Worm (Caenorhabditis elegans) whole organism, L2 larva: ENCODE measurements around the gene srbc-25.

Source experiments
- C34F6.9 ChIP-seq: fragments of 150-350 bp; optimal IDR thresholded peaks from 2 replicates; lab custom pipeline; 2014; ENCODE audit warnings: missing biosample characterization, missing genetic modification characterization
- F13H6.1 ChIP-seq: sonication (generic microtip); optimal IDR thresholded peaks from 2 replicates; lab custom pipeline; 2016; ENCODE audit warnings: missing genetic modification characterization, missing compliant biosample characterization
- alr-1 ChIP-seq: fragments of 150-350 bp; optimal IDR thresholded peaks from 2 replicates; lab custom pipeline; 2014; ENCODE audit warnings: missing biosample characterization, missing genetic modification characterization
- aly-2 ChIP-seq: fragments of 150-350 bp; optimal IDR thresholded peaks from 2 replicates; lab custom pipeline; 2014; ENCODE audit warnings: missing biosample characterization, missing genetic modification characterization
- ama-1 ChIP-seq: fragments of 150-350 bp; optimal IDR thresholded peaks from 2 replicates; lab custom pipeline; 2018; ENCODE audit warnings: inconsistent platforms
- ceh-16 ChIP-seq: fragments of 150-350 bp; optimal IDR thresholded peaks from 2 replicates; lab custom pipeline; 2014; ENCODE audit warnings: missing biosample characterization, missing genetic modification characterization
- crh-2 ChIP-seq: sonication (generic microtip); optimal IDR thresholded peaks from 2 replicates; lab custom pipeline; 2017; ENCODE audit warnings: missing biosample characterization, missing genetic modification characterization
- dmd-4 ChIP-seq: sonication (generic microtip); optimal IDR thresholded peaks from 2 replicates; lab custom pipeline; 2017; ENCODE audit warnings: missing biosample characterization, missing genetic modification characterization
- egl-27 ChIP-seq: sonication (generic microtip); optimal IDR thresholded peaks from 3 replicates; lab custom pipeline; 2017; ENCODE audit warnings: missing biosample characterization, missing genetic modification reagents, missing genetic modification characterization
- elt-1 ChIP-seq: fragments of 150-350 bp; optimal IDR thresholded peaks from 2 replicates; lab custom pipeline; 2014; ENCODE audit warnings: missing biosample characterization, missing genetic modification characterization
- elt-3 ChIP-seq: sonication (generic microtip); optimal IDR thresholded peaks from 2 replicates; lab custom pipeline; 2017; ENCODE audit warnings: missing biosample characterization, missing genetic modification characterization
- gmeb-1 ChIP-seq: fragments of 150-350 bp; optimal IDR thresholded peaks from 2 replicates; lab custom pipeline; 2014; ENCODE audit warnings: missing biosample characterization, missing genetic modification characterization
- lin-13 ChIP-seq: fragments of 150-350 bp; optimal IDR thresholded peaks from 2 replicates; lab custom pipeline; 2014; ENCODE audit warnings: missing biosample characterization, missing genetic modification reagents, missing genetic modification characterization
- lin-39 ChIP-seq: fragments of 150-350 bp; optimal IDR thresholded peaks from 2 replicates; lab custom pipeline; 2014; ENCODE audit warnings: missing biosample characterization, missing genetic modification reagents, missing genetic modification characterization
- lsy-2 ChIP-seq, 2 experiments: fragments of 150-350 bp in 1 of 2; sonication (generic microtip) in 1 of 2; optimal IDR thresholded peaks; 2 replicates each; lab custom pipeline; 2014 to 2017; ENCODE audit warnings: missing biosample characterization in 2 of 2, missing genetic modification characterization in 2 of 2
- mab-5 ChIP-seq: fragments of 150-350 bp; optimal IDR thresholded peaks from 2 replicates; lab custom pipeline; 2014; ENCODE audit warnings: missing biosample characterization, missing genetic modification characterization
- mbf-1 ChIP-seq: sonication (generic microtip); optimal IDR thresholded peaks from 2 replicates; lab custom pipeline; 2017; ENCODE audit warnings: missing biosample characterization, missing genetic modification characterization
- nhr-10 ChIP-seq: sonication (generic microtip); optimal IDR thresholded peaks from 2 replicates; lab custom pipeline; 2017; ENCODE audit warnings: missing biosample characterization, missing genetic modification characterization
- nhr-11 ChIP-seq: fragments of 150-350 bp; optimal IDR thresholded peaks from 2 replicates; lab custom pipeline; 2014; ENCODE audit warnings: missing biosample characterization, missing genetic modification characterization
- nhr-12 ChIP-seq: fragments of 150-350 bp; optimal IDR thresholded peaks from 2 replicates; lab custom pipeline; 2014; ENCODE audit warnings: missing biosample characterization, missing genetic modification characterization
- nhr-129 ChIP-seq: fragments of 150-350 bp; optimal IDR thresholded peaks from 2 replicates; lab custom pipeline; 2014; ENCODE audit warnings: missing biosample characterization, missing genetic modification characterization
- nhr-21 ChIP-seq: fragments of 150-350 bp; optimal IDR thresholded peaks from 2 replicates; lab custom pipeline; 2014; ENCODE audit warnings: missing biosample characterization, missing genetic modification characterization
- nhr-237 ChIP-seq: fragments of 150-350 bp; optimal IDR thresholded peaks from 2 replicates; lab custom pipeline; 2014; ENCODE audit warnings: missing biosample characterization, missing genetic modification characterization
- nhr-25 ChIP-seq: fragments of 150-350 bp; sonication (generic microtip); optimal IDR thresholded peaks from 3 replicates; lab custom pipeline; 2014; ENCODE audit warnings: missing biosample characterization, missing genetic modification characterization
- peb-1 ChIP-seq: fragments of 150-350 bp; optimal IDR thresholded peaks from 2 replicates; lab custom pipeline; 2014; ENCODE audit warnings: missing biosample characterization, missing genetic modification characterization
- unc-39 ChIP-seq: fragments of 150-350 bp; optimal IDR thresholded peaks from 2 replicates; lab custom pipeline; 2014; ENCODE audit warnings: missing biosample characterization, missing genetic modification characterization
- unc-55 ChIP-seq: fragments of 150-350 bp; sonication (generic microtip); optimal IDR thresholded peaks from 3 replicates; lab custom pipeline; 2014; ENCODE audit warnings: missing biosample characterization, missing genetic modification reagents, missing genetic modification characterization
- unc-62 ChIP-seq: fragments of 150-350 bp; optimal IDR thresholded peaks from 2 replicates; lab custom pipeline; 2014; ENCODE audit warnings: missing biosample characterization, missing genetic modification reagents, missing genetic modification characterization
- zag-1 ChIP-seq: fragments of 150-350 bp; optimal IDR thresholded peaks from 2 replicates; lab custom pipeline; 2014; ENCODE audit warnings: missing biosample characterization, missing genetic modification characterization
- ztf-1 ChIP-seq: fragments of 200-800 bp; sonication (Bioruptor generic); conservative IDR thresholded peaks from 2 replicates; pipeline ENCODE4 v1.3.6; 2022; ENCODE audit warnings: missing genetic modification characterization, missing compliant biosample characterization
- ztf-11 ChIP-seq: sonication (generic microtip); optimal IDR thresholded peaks from 2 replicates; lab custom pipeline; 2017; ENCODE audit warnings: missing biosample characterization, missing genetic modification characterization
- ztf-4 ChIP-seq: fragments of 150-350 bp; optimal IDR thresholded peaks from 2 replicates; lab custom pipeline; 2014; ENCODE audit warnings: missing biosample characterization, missing genetic modification characterization

The srbc-25 gene

DNA sequence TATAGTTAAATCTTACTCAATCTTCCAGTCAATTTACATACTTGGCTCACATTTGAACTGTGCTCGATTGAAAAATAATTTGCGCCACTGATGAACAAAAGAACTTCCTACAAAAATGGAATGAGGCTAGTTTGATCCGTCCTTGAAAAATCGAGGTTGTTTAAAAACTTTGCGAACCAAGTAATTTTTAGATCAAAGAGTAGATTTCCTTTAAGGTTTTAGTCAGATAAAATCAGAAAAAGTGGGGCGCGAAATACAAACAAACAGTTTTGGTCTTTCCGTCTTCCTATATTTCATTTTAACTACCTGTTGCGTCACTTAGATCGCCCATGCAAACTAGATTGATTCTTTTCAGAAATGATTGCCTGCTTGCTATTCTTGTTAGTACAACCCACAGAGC lies 28.0 kb downstream of the srbc-25 start, which contains the start of gene Y68A4A.10:
Gene Y68A4A.10, plus strand, starts transcription at position 301 of the 400 bp plus-strand sequence.
- TF ChIP-seq nhr-12 (tag; lab: Kevin White, UChicago) (no peak), ztf-1 (GFP tag; lab: Robert Waterston, UW) (no peak), ama-1 (lab: Kevin White, UChicago) (no peak), ceh-16 (no peak), elt-1 (tag; lab: Kevin White, UChicago) (no peak), dmd-4 (tag; lab: Kevin White, UChicago) (no peak), zag-1 (tag; lab: Kevin White, UChicago) (no peak), mab-5 (tag; lab: Kevin White, UChicago) (no peak), unc-39 (tag; lab: Kevin White, UChicago) (no peak), ztf-4 (tag; lab: Kevin White, UChicago) (no peak), nhr-129 (tag; lab: Kevin White, UChicago) (no peak), nhr-25 (tag; lab: Kevin White, UChicago) (no peak), lin-13 (GFP tag; lab: Kevin White, UChicago) (no peak), ztf-11 (tag; lab: Kevin White, UChicago) (no peak)

DNA sequence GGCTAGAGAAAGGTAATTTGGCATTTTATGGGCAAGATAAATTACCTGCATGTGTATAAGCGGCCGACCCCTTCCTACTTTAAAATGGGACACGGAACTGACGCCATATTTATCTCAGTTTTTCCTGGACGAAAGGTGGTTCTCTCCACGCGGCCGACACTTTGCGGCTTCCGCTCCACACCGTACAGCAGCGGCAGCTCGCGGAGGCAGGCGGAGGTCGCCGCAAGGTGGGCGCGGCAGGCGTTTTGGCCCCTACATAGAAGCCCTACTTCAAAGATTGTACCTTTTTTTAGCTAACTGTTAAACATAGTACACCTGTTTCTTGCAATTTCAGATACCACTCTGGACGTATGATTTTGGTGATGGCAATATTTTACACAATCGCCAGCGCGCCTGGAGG lies 32.6 kb downstream of the srbc-25 start:
- TF ChIP-seq crh-2 (tag; lab: Kevin White, UChicago) (no peak), nhr-11 (tag; lab: Kevin White, UChicago) (no peak), unc-55 (GFP tag; lab: Kevin White, UChicago) (no peak), nhr-237 (tag; lab: Kevin White, UChicago) (no peak), lsy-2 (tag; optimal IDR thresholded peaks at IDR 0.05; lab: Kevin White, UChicago) (no peak), lin-39 (tag; lab: Kevin White, UChicago) (no peak), unc-39 (tag; lab: Kevin White, UChicago) (no peak), nhr-10 (tag; lab: Kevin White, UChicago) (no peak), F13H6.1 (tag; lab: Kevin White, UChicago) (no peak), elt-1 (tag; lab: Kevin White, UChicago) (no peak), aly-2 (no peak), egl-27 (no peak), unc-62 (GFP tag; lab: Kevin White, UChicago) (no peak), nhr-21 (tag; lab: Kevin White, UChicago) (no peak), elt-3 (tag; lab: Kevin White, UChicago) (no peak), ama-1 (lab: Kevin White, UChicago) (no peak)

DNA sequence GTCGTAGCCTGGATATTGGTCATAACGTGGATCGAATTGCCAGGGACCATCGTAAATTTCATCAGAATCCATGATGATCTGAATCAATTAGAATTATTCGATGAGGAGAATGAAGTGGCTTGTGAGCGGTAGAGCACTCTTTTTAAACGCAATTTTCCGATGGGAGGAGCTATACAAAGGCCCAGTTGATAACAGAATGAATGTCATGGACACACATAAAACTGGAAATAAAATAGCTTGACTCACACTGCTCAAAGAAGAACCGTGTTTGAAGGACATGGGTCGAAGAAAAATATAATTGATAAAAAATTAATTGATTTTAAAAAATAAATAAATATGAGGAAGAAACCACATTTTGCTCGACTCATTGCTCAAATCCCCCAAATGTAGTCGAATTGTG lies 34.2 kb downstream of the srbc-25 start, which contains the start of gene Y68A4A.13:
Gene Y68A4A.13, minus strand, starts transcription at position 101 of the 400 bp plus-strand sequence.
- TF ChIP-seq aly-2 (no peak), nhr-25 (tag; lab: Kevin White, UChicago) (no peak), dmd-4 (tag; lab: Kevin White, UChicago) (no peak), nhr-11 (tag; lab: Kevin White, UChicago) (no peak), mbf-1 (tag; lab: Kevin White, UChicago) (no peak), alr-1 (tag; lab: Kevin White, UChicago) (no peak)

DNA sequence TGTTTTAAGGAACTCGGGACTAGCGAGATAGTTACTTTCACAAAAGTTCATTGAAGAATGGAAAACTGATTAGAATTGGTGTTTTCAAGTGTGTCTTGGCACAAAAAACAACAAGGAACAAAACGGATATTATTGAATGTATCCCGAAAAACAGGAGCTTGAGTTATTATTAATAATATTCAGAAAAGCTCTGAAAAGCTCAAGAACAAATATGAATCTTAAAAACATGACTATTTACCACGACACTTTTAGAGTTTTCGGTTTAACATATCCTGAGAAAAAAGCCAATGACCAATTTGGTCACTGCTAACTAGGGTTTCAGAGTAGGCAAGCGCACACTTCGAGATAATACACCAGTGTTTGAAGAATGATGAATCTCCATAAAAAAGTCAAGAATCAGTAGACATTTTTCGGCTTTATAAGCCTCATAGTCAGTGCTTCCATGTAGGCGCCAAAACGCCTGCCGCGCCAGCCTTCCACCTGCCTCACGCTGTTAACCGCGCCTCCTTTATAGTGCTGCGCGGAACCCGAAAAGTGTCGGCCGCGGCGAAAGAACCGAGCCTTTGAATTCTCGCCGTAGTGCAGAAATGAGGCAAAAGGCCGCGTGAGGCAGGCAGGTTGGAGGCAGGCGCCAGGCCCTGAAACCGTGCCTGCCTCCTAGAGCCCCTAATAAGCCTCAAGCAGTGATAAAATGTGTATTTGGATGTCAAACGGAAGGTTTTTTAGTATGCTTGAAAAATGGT lies 38.3 kb downstream of the srbc-25 start, which contains the start of gene srh-236:
Gene srh-236, minus strand, starts transcription at position 51 of the 743 bp plus-strand sequence.
- TF ChIP-seq peb-1 (tag; lab: Kevin White, UChicago) (no peak), F13H6.1 (tag; lab: Kevin White, UChicago) (no peak)
- TF ChIP-seq, all 48 proteins: peak for 0

DNA sequence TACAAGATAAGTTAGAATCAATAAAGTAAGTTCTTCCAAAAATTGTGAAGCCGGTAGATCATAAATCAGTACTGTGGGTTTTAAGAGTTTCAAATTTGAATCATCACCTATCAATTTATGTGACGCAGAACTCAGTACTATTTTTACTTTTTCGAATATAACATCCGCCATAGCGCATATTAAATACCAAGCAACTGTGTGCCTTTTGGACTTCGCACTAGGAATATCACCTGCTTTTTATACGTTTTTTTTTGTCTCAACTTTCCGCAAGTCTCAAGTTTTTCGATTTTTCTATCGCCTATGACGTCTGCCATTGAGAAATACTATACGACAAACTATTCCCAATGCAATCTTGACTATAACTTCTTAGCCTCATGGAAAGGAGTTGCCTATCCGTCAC lies 38.9 kb downstream of the srbc-25 start, which contains the start of gene srh-113:
Gene srh-113, plus strand, starts transcription at position 301 of the 400 bp plus-strand sequence.
- TF ChIP-seq nhr-129 (tag; lab: Kevin White, UChicago) = no peak
- TF ChIP-seq nhr-11 (tag; lab: Kevin White, UChicago) = no peak
- TF ChIP-seq elt-1 (tag; lab: Kevin White, UChicago) = no peak

DNA sequence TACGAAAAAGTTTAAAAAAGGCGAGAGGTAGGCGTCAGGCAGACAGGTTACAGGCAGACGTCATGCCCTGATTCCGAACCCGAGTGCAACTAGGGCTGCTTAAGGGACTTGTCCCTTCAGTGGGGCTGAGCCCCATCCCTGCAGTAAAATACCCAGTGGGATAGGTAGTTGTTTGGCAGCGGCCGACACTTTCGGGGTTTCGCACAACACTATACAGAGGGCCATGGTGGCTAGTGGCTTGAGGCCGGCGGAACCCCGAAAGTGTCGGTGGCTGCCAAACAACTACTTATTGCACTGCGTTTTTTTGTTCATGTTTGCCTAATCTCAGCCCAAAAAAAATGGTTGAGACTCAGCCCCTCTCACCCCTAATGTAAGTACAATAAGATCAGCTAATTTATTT lies 41.8 kb downstream of the srbc-25 start:
- TF ChIP-seq nhr-11 (tag; lab: Kevin White, UChicago) (no peak), gmeb-1 (tag; lab: Kevin White, UChicago) (no peak), nhr-129 (tag; lab: Kevin White, UChicago) (no peak), crh-2 (tag; lab: Kevin White, UChicago) (no peak), ztf-4 (tag; lab: Kevin White, UChicago) (no peak), ztf-11 (tag; lab: Kevin White, UChicago) (no peak), C34F6.9 (no peak)
